Worm (Caenorhabditis elegans) whole organism, L4/young adult: ENCODE data around the gene cal-5.
A peak's percentile ranks its signal among the peaks of the same experiment; 100 is the strongest.

Experiments
- W03F9.2 ChIP-seq: fragments of 150-350 bp; optimal IDR thresholded peaks from 2 replicates; lab custom pipeline; 2014; ENCODE audit warnings: missing biosample characterization, missing genetic modification characterization
- dao-5 ChIP-seq: sonication (generic microtip); optimal IDR thresholded peaks from 2 replicates; lab custom pipeline; 2016; ENCODE audit warnings: missing genotype, missing genetic modification characterization, moderate library complexity, missing compliant biosample characterization
- him-1 ChIP-seq: sonication (generic microtip); optimal IDR thresholded peaks from 2 replicates; lab custom pipeline; 2016; ENCODE audit warnings: missing genotype, missing genetic modification reagents, missing genetic modification characterization, missing compliant biosample characterization

cal-5 gene

ce11 chrX:5077696-5078343 is at the start of gene cal-5:
TSS of gene cal-5 (minus strand) at chrX:5077961.
- TF ChIP-seq him-1 (tag; lab: Kevin White, UChicago): no peak
- TF ChIP-seq W03F9.2: no peak
- no peak for TF ChIP-seq dao-5 (tag; lab: Kevin White, UChicago)

DNA sequence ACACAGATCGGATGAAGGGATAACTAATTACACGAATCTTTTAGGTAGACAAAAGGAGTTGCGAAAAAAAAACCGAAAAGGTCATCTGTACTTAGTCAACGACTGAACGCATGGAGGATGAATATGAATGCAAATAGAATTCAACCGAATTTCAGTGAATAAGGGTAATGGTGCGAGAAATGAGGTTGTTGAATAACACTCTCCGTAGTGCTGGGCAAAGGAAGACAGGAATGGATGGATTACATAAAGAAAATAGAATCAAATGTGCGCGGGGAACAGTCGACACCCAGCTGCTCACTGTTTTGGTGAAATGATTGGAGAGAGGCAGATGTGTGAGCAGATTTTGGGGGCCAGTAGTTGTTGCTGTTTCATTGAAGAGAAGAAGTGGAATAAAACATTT is 46.5 kb upstream of the cal-5 start:
- TF ChIP-seq him-1 (tag; lab: Kevin White, UChicago): no peak
- TF ChIP-seq dao-5 (tag; lab: Kevin White, UChicago): no peak
- TF ChIP-seq W03F9.2: no peak

DNA sequence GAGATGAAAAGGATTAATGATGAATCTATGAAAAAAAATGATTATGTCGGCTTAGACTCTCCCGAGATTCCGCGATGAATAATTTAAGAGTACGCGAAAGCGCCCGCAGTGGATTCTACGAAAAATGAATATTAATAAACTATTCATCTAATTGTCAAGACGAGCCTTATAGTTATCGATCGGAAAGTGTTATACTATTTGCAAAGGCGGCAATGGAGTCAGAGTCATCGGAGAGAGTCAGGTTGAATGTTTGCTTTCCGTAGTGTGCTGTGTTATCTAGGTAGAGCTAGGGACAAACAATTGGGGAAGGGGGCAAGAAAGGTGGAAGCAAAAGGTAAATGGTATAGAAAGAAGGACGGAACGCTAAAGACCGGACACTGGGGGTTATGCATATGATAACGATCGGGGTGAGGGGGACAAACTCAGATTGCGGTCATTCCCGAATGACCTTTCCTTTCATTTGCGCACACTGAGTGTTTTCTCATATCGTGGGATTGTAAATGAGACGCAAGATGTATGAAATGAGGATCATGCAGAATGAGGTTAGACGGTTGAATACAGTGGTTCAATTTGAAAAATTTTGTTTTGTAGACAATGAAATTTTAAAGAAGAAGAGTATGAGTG is 45.1 kb upstream of the cal-5 start:
- TF ChIP-seq him-1 (tag; lab: Kevin White, UChicago): no peak
- TF ChIP-seq W03F9.2: no peak
- TF ChIP-seq dao-5 (tag; lab: Kevin White, UChicago): no peak

DNA sequence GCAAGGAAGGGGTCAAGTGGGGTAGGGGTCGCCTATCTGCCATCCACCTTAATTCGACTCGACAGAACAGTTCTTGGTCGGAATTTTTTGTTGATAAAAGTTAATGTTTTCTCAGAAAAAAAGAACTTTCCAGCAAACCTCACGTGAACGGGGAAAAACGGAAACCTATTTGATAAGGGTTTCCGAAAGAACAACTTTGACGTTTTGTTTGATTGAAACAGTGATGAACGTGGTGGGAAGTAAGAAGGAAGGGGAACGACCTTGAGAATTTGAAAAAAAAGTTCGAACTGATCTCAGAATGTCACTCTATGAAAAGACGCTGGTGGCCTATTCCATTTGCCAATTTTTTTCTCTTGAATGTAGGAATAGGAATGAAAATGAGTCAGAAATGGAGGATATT is 44.6 kb upstream of the cal-5 start:
- TF ChIP-seq W03F9.2: no peak
- TF ChIP-seq him-1 (tag; lab: Kevin White, UChicago): no peak
- no peak for TF ChIP-seq dao-5 (tag; lab: Kevin White, UChicago)

DNA sequence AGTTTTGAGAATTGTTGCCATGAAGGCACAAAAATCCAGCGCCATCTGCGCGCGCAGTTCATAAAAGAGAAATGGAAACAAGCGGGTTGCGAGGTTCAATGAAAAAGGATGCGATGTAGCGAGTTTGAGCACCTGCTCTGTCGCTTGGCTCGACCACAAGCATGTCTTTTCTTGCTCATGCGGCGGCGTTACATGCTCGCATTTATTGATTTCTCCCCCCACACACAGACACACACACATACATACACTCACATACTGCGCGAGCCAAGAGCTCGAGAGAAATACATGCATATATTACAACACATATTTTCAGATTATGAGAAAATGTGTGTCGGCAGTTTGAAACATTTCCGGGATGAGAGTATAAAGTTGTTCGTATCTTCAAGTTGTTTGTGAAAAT is 44.0 kb upstream of the cal-5 start:
- TF ChIP-seq him-1 (tag; lab: Kevin White, UChicago) (peak; percentile 8), W03F9.2 (no peak), dao-5 (tag; lab: Kevin White, UChicago) (no peak)

- TF ChIP-seq W03F9.2 (no peak), him-1 (tag; lab: Kevin White, UChicago) (no peak), dao-5 (tag; lab: Kevin White, UChicago) (no peak)
Observed at ce11 chrX:5120807-5121206, 43.0 kb upstream of the cal-5 start.

DNA sequence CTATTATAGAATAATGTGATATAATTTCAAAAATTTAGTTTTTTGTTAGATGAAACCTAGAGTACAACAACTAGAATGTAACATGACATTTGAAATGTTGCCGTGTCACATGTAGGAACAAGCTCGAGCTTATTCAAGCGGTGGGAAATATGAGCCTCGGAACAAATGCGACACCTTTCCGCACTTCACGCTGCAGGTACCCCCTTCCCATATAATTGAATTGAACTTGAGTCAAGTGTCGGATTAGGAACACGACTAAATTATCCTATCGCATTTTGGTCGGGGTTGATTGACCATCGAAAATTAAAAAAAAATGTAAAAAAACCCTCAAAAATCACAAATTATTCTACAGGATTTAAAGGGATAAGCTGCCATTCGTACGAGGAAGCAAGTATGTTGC is 42.4 kb upstream of the cal-5 start:
- TF ChIP-seq W03F9.2 (no peak), dao-5 (tag; lab: Kevin White, UChicago) (no peak), him-1 (tag; lab: Kevin White, UChicago) (no peak)

DNA sequence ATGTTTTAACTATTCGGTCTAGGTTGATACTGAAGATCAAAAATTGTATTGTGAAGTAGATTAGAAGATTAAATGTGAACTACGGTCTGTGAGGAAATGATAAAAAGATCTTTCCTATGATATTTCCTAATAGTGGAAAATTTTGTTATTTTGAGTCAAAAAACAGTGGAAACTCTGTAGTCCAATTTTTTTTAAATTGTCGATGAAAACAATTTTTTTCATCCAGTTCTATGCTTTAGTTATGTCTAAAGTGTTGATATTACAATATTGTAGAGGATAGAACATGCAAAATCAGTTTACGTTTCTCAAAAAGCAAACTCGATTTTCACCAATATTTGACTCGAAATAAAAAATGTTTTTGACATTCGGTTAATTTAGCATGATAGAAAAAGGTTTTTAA is 41.9 kb upstream of the cal-5 start:
- TF ChIP-seq him-1 (tag; lab: Kevin White, UChicago) (no peak), dao-5 (tag; lab: Kevin White, UChicago) (no peak), W03F9.2 (no peak)

DNA sequence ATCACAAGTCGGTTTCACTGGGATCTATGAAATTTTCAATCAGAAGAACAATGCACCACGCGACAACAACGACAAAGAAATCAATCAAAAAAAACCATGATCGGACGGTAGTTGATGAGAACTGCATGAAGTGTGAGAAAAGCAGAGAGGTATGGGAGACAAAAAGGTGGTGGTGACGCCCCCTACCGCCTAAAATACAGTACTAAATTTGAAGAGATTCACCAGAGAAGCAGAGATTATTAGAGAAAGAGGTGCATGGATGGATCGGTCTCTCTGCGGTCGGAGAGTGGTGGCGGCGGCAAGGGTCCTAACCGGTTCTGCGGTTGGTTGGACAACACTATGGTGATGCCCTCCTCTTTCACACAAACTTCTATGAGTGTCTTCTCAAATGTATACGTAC is 41.5 kb upstream of the cal-5 start:
- TF ChIP-seq dao-5 (tag; lab: Kevin White, UChicago) (no peak), him-1 (tag; lab: Kevin White, UChicago) (no peak), W03F9.2 (no peak)

DNA sequence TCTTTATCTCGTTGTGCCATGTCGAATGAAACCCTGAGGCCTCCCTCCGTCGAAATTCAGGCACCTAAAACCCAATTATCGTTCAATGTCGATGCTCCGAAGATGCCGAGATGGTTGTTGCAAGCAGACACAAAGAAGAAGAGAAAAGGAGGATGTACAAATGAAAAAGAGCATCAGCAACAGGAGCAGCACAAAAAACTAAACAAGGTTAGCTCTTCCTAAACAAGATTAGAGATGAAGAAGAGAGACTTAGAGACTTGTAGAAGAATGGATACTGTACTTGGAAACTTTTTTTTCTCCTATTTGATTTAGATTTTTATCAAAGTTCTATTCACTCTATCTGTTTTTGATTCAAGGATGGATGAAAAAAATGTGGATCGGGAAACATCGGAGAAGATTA is 39.8 kb upstream of the cal-5 start:
- TF ChIP-seq dao-5 (tag; lab: Kevin White, UChicago) (no peak), W03F9.2 (no peak), him-1 (tag; lab: Kevin White, UChicago) (no peak)

DNA sequence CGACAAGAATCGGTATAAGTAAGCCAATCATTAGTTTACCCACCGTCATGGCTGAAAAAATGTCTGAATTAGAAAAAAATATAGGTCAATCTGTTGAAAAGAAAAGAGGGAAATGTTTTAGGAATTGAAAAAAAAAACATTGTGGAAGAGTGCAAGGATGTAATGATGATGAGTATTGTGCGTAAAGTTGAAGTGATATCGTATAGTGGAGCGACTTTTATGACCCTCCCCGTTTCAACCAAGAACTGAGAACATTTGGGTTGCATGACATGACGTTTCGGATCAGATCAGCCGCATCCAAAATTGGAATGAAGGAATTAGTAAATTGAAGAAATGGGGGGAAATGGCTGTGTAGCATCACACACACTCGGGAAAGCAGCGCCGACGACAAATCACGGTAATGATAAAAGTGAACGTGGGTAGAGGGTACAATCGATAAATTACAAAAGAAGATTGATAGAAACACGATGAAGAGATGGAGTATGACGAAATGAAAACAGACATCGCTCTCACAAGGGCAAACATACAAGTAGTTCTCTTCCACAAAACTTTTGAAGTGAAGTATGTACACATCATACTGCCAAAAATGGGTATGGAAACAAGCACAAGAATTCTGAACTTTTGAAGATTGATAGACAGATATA is 39.2 kb upstream of the cal-5 start, which contains the start of gene apl-1:
Gene apl-1 (minus strand): TSS at position 51 of the 644 bp plus-strand sequence.
- no peak for TF ChIP-seq him-1 (tag; lab: Kevin White, UChicago)
- no peak for TF ChIP-seq dao-5 (tag; lab: Kevin White, UChicago)
- no peak for TF ChIP-seq W03F9.2

- no peak for TF ChIP-seq him-1 (tag; lab: Kevin White, UChicago)
- TF ChIP-seq W03F9.2: no peak
- TF ChIP-seq dao-5 (tag; lab: Kevin White, UChicago): no peak
Observed at ce11 chrX:5116180-5116579, 38.4 kb upstream of the cal-5 start.

ce11 chrX:5115511-5115910 is 37.8 kb upstream of the cal-5 start:
- TF ChIP-seq dao-5 (tag; lab: Kevin White, UChicago): no peak
- no peak for TF ChIP-seq W03F9.2
- no peak for TF ChIP-seq him-1 (tag; lab: Kevin White, UChicago)

DNA sequence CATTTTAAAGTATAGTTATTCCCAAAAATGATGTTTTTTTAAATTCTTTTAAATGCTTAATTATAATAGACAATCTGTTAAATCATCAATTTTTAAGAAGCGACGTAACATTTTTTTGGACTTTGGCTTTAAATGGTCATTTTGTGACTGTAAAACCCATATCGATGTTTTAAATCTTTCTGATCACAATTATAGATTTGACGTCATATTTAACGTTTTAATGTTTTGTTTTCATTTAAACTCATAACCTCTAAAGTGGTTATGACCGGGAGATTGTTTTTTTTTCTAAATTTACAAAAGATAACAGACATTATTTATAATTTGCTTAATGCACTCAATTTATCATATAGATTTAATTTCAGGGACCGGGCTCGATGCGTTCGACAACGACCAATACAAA is 34.1 kb upstream of the cal-5 start:
- TF ChIP-seq dao-5 (tag; lab: Kevin White, UChicago) (no peak), W03F9.2 (no peak), him-1 (tag; lab: Kevin White, UChicago) (no peak)
